Fruit fly (Drosophila melanogaster): ENCODE data around the gene CG14259.

The CG14259 gene

dm6 chr3R:27067362-27067761, 27.0 kb upstream of the CG14259 start (continued):
- no peak for TF ChIP-seq CG16813 (GFP tag; IDR thresholded peaks at IDR 0.05; ENCODE audit: partially characterized antibody)
- TF ChIP-seq row (GFP tag; IDR thresholded peaks at IDR 0.05) = no peak
- peak; percentile 73 for TF ChIP-seq lab (GFP tag; optimal IDR thresholded peaks at IDR 0.05)
- no peak for TF ChIP-seq psq (GFP tag; optimal IDR thresholded peaks at IDR 0.05)
- TF ChIP-seq esg (GFP tag; conservative IDR thresholded peaks at IDR 0.05) = no peak
- no peak for TF ChIP-seq Ets97D (GFP tag; optimal IDR thresholded peaks at IDR 0.05)
- no peak for TF ChIP-seq peb (GFP tag; IDR thresholded peaks at IDR 0.05)
- no peak for TF ChIP-seq oc (tag; optimal IDR thresholded peaks at IDR 0.05)
- no peak for TF ChIP-seq CG18262 (tag; optimal IDR thresholded peaks at IDR 0.05)
- TF ChIP-seq Dp (GFP tag; optimal IDR thresholded peaks at IDR 0.05) = no peak
- TF ChIP-seq Meics (GFP tag; optimal IDR thresholded peaks at IDR 0.05) = peak; percentile 17
- no peak for TF ChIP-seq CG4404 (GFP tag; IDR thresholded peaks at IDR 0.05)
- no peak for TF ChIP-seq CG9932 (GFP tag; IDR thresholded peaks at IDR 0.05)
- 0 out of 3 replicates have a peak, but pooled peaks have one; percentile 56 for TF ChIP-seq ci (GFP tag; IDR thresholded peaks at IDR 0.05)
- TF ChIP-seq ems (GFP tag; optimal IDR thresholded peaks at IDR 0.05) = no peak
- peak; percentile 85 for TF ChIP-seq sens (GFP tag)
- TF ChIP-seq shn (GFP tag; optimal IDR thresholded peaks at IDR 0.05) = no peak
- TF ChIP-seq Doc2 (GFP tag; IDR thresholded peaks at IDR 0.05) = no peak
- no peak for TF ChIP-seq CG8281 (tag; optimal IDR thresholded peaks at IDR 0.05)
- TF ChIP-seq sima (GFP tag; optimal IDR thresholded peaks at IDR 0.05) = no peak
- TF ChIP-seq CG31224 (GFP tag; IDR thresholded peaks at IDR 0.05) = no peak
- TF ChIP-seq CG3995 (GFP tag; optimal IDR thresholded peaks at IDR 0.05) = no peak
- no peak for TF ChIP-seq CG4730 (GFP tag; IDR thresholded peaks at IDR 0.05)
- TF ChIP-seq CG1602 (GFP tag; optimal IDR thresholded peaks at IDR 0.05) = no peak
- no peak for TF ChIP-seq Drgx (GFP tag; IDR thresholded peaks at IDR 0.05)
- TF ChIP-seq salm (tag; optimal IDR thresholded peaks at IDR 0.05) = no peak
- no peak for TF ChIP-seq Hr51 (GFP tag; optimal IDR thresholded peaks at IDR 0.05)
- no peak for TF ChIP-seq CG10979 (tag; optimal IDR thresholded peaks at IDR 0.05)
- TF ChIP-seq al (GFP tag; IDR thresholded peaks at IDR 0.05) = no peak
- no peak for TF ChIP-seq bigmax (GFP tag; optimal IDR thresholded peaks at IDR 0.05)
- no peak for TF ChIP-seq gro (GFP tag; optimal IDR thresholded peaks at IDR 0.05)
- peak in 1 of 2 experiments; percentile 47 for TF ChIP-seq crp (GFP tag; optimal IDR thresholded peaks at IDR 0.05)
- peak; percentile 10 for TF ChIP-seq Sox102F (GFP tag; optimal IDR thresholded peaks at IDR 0.05)
- no peak for TF ChIP-seq CG34224 (GFP tag; IDR thresholded peaks at IDR 0.05; ENCODE audit: partially characterized antibody)
- no peak for TF ChIP-seq Ets65A (GFP tag)
- no peak for TF ChIP-seq NC2β (GFP tag; optimal IDR thresholded peaks at IDR 0.05)
- TF ChIP-seq Mrtf (GFP tag; IDR thresholded peaks at IDR 0.05) = no peak
- TF ChIP-seq Med (GFP tag) = peak; percentile 23
- no peak for TF ChIP-seq BtbVII (GFP tag; optimal IDR thresholded peaks at IDR 0.05)
- no peak for TF ChIP-seq Rx (GFP tag; IDR thresholded peaks at IDR 0.05)
- TF ChIP-seq ERR (GFP tag; optimal IDR thresholded peaks at IDR 0.05) = no peak
- TF ChIP-seq pnt (GFP tag; optimal IDR thresholded peaks at IDR 0.05) = no peak
- TF ChIP-seq wek (GFP tag; optimal IDR thresholded peaks at IDR 0.05) = peak; percentile 9
- no peak for TF ChIP-seq otp (GFP tag; IDR thresholded peaks at IDR 0.05)
- TF ChIP-seq CG31365 (tag; optimal IDR thresholded peaks at IDR 0.05) = no peak
- no peak for TF ChIP-seq wor (GFP tag; IDR thresholded peaks at IDR 0.05)
- no peak for TF ChIP-seq kay (GFP tag; optimal IDR thresholded peaks at IDR 0.05)
- TF ChIP-seq bcd (GFP tag; optimal IDR thresholded peaks at IDR 0.05) = no peak
- TF ChIP-seq CG11456 (GFP tag; IDR thresholded peaks at IDR 0.05) = no peak
- TF ChIP-seq Usf (GFP tag; optimal IDR thresholded peaks at IDR 0.05) = no peak
- no peak for TF ChIP-seq CG13296 (GFP tag; optimal IDR thresholded peaks at IDR 0.05)
- no peak for TF ChIP-seq CG13424 (tag; optimal IDR thresholded peaks at IDR 0.05)
- TF ChIP-seq CG17802 (tag; optimal IDR thresholded peaks at IDR 0.05) = no peak
